Fruit fly (Drosophila melanogaster) whole organism, embryonic: ENCODE results near the gene CG10300.

Source experiments
- B-H2 ChIP-seq: fragments of 200-800 bp; sonication (Bioruptor generic); optimal IDR thresholded peaks from 2 replicates; lab custom pipeline; 2018; ENCODE audit warnings: missing biosample characterization, mild to moderate bottlenecking, missing genetic modification characterization
- CG10565 ChIP-seq: fragments of 200-800 bp; sonication (Bioruptor generic); optimal IDR thresholded peaks from 3 replicates; lab custom pipeline; 2016; ENCODE audit warnings: missing biosample characterization, mild to moderate bottlenecking, missing genetic modification characterization
- CG1233 ChIP-seq: fragments of 200-800 bp; sonication (Bioruptor generic); optimal IDR thresholded peaks from 4 replicates; lab custom pipeline; 2018; ENCODE audit warnings: missing biosample characterization, mild to moderate bottlenecking, missing genetic modification characterization
- CG12942 ChIP-seq: fragments of 200-800 bp; sonication (Bioruptor generic); optimal IDR thresholded peaks from 3 replicates; lab custom pipeline; 2016; ENCODE audit warnings: missing biosample characterization, missing genetic modification characterization
- CG14667 ChIP-seq: fragments of 200-800 bp; sonication (Bioruptor generic); IDR thresholded peaks from 2 replicates; pipeline ENCODE4 v1.3.6; 2022; ENCODE audit warnings: missing biosample characterization, missing genetic modification characterization
- CG1602 ChIP-seq: fragments of 200-800 bp; sonication (Bioruptor generic); optimal IDR thresholded peaks from 3 replicates; lab custom pipeline; 2016; ENCODE audit warnings: missing biosample characterization, missing genetic modification characterization
- CG17361 ChIP-seq: fragments of 200-800 bp; sonication (Bioruptor generic); IDR thresholded peaks from 3 replicates; pipeline ENCODE4 v1.3.6; 2022; ENCODE audit warnings: missing biosample characterization, missing genetic modification characterization
- CG17829 ChIP-seq: fragments of 200-800 bp; optimal IDR thresholded peaks from 2 replicates; lab custom pipeline; 2019; ENCODE audit warnings: missing biosample characterization, mild to moderate bottlenecking, missing genetic modification characterization, moderate library complexity
- CG2116 ChIP-seq: fragments of 200-800 bp; sonication (Bioruptor generic); optimal IDR thresholded peaks from 3 replicates; lab custom pipeline; 2018; ENCODE audit warnings: missing biosample characterization, mild to moderate bottlenecking, missing genetic modification characterization
- CG2712 ChIP-seq: fragments of 200-800 bp; optimal IDR thresholded peaks from 3 replicates; lab custom pipeline; 2019; ENCODE audit warnings: missing biosample characterization, mild to moderate bottlenecking, missing genetic modification characterization, moderate library complexity
- CG31441 ChIP-seq: fragments of 200-800 bp; sonication (Bioruptor generic); IDR thresholded peaks from 2 replicates; pipeline ENCODE4 v1.3.6; 2022; ENCODE audit warnings: missing biosample characterization, missing genetic modification characterization
- CG3163 ChIP-seq: fragments of 200-800 bp; sonication (Bioruptor generic); optimal IDR thresholded peaks from 3 replicates; lab custom pipeline; 2016; ENCODE audit warnings: missing biosample characterization, missing genetic modification characterization
- CG3847 ChIP-seq: fragments of 200-800 bp; sonication (Bioruptor generic); IDR thresholded peaks from 2 replicates; pipeline ENCODE4 v1.3.6; 2022; ENCODE audit warnings: missing biosample characterization, missing genetic modification characterization
- CG4424 ChIP-seq: fragments of 200-800 bp; sonication (Bioruptor generic); optimal IDR thresholded peaks from 3 replicates; lab custom pipeline; 2016; ENCODE audit warnings: missing biosample characterization, missing genetic modification characterization
- CG6254 ChIP-seq: fragments of 200-800 bp; sonication (Bioruptor generic); optimal IDR thresholded peaks from 3 replicates; lab custom pipeline; 2017; ENCODE audit warnings: mild to moderate bottlenecking, missing biosample characterization, missing genetic modification reagents, missing genetic modification characterization
- CG6654 ChIP-seq: fragments of 200-800 bp; sonication (Bioruptor generic); optimal IDR thresholded peaks from 2 replicates; lab custom pipeline; 2017; ENCODE audit warnings: missing biosample characterization, mild to moderate bottlenecking, missing genetic modification characterization
- CG7556 ChIP-seq: fragments of 200-800 bp; sonication (Bioruptor generic); optimal IDR thresholded peaks from 2 replicates; lab custom pipeline; 2017; ENCODE audit warnings: missing biosample characterization, mild to moderate bottlenecking, missing genetic modification characterization
- CG7839 ChIP-seq: fragments of 200-800 bp; sonication (Bioruptor generic); optimal IDR thresholded peaks from 3 replicates; lab custom pipeline; 2018; ENCODE audit warnings: missing biosample characterization, mild to moderate bottlenecking, missing genetic modification characterization, moderate library complexity
- CG8478 ChIP-seq: fragments of >200 bp; optimal IDR thresholded peaks from 2 replicates; lab custom pipeline; 2018
- CG9797 ChIP-seq: fragments of 200-800 bp; sonication (Bioruptor generic); optimal IDR thresholded peaks from 3 replicates; lab custom pipeline; 2018; ENCODE audit warnings: missing biosample characterization, mild to moderate bottlenecking, missing genetic modification characterization
- Dref ChIP-seq: fragments of 200-800 bp; sonication (Bioruptor generic); IDR thresholded peaks from 2 replicates; pipeline ENCODE4 v1.3.6; 2022; ENCODE audit warnings: missing biosample characterization, missing genetic modification characterization
- Drgx ChIP-seq: fragments of 200-800 bp; sonication (Bioruptor generic); IDR thresholded peaks from 2 replicates; pipeline ENCODE4 v1.3.6; 2022; ENCODE audit warnings: missing biosample characterization, missing genetic modification characterization
- ERR ChIP-seq: fragments of 200-800 bp; sonication (Bioruptor generic); optimal IDR thresholded peaks from 2 replicates; lab custom pipeline; 2016; ENCODE audit warnings: missing biosample characterization, missing genetic modification characterization
- NFAT ChIP-seq: fragments of 200-800 bp; sonication (Bioruptor generic); IDR thresholded peaks from 2 replicates; pipeline ENCODE4 v1.3.6; 2022; ENCODE audit warnings: missing biosample characterization, missing genetic modification characterization
- Oli ChIP-seq: fragments of 200-800 bp; sonication (Bioruptor generic); optimal IDR thresholded peaks from 2 replicates; lab custom pipeline; 2018; ENCODE audit warnings: missing biosample characterization, mild to moderate bottlenecking, missing genetic modification characterization, moderate library complexity
- Sox102F ChIP-seq: fragments of 200-800 bp; sonication (Bioruptor generic); optimal IDR thresholded peaks from 2 replicates; lab custom pipeline; 2018; ENCODE audit warnings: missing biosample characterization, mild to moderate bottlenecking, missing genetic modification characterization, moderate library complexity
- Taf1 ChIP-seq: fragments of 200-800 bp; sonication (Bioruptor generic); IDR thresholded peaks from 2 replicates; pipeline ENCODE4 v1.3.6; 2022; ENCODE audit warnings: missing biosample characterization, missing genetic modification characterization
- Trl ChIP-seq, 3 experiments: fragments of >200 bp in 2 of 3; fragments of 200-800 bp in 1 of 3; sonication (Bioruptor generic) in 1 of 3; optimal IDR thresholded peaks; 2 replicates in 1 of 3; 3 replicates in 2 of 3; lab custom pipeline; 2016 to 2017; ENCODE audit warnings: missing biosample characterization in 1 of 3, missing genetic modification characterization in 1 of 3
- ac ChIP-seq: fragments of 200-800 bp; sonication (Bioruptor generic); optimal IDR thresholded peaks from 3 replicates; lab custom pipeline; 2017; ENCODE audit warnings: missing biosample characterization, mild to moderate bottlenecking, missing genetic modification characterization
- cato ChIP-seq: fragments of 200-800 bp; sonication (Bioruptor generic); optimal IDR thresholded peaks from 2 replicates; lab custom pipeline; 2016; ENCODE audit warnings: missing biosample characterization, missing genetic modification characterization, borderline replicate concordance
- cwo ChIP-seq: fragments of 200-800 bp; sonication (Bioruptor generic); optimal IDR thresholded peaks from 3 replicates; lab custom pipeline; 2017; ENCODE audit warnings: missing biosample characterization, missing genetic modification characterization, mild to moderate bottlenecking, moderate library complexity, missing genetic modification reagents
- eve ChIP-seq, 2 experiments: fragments of >200 bp; optimal IDR thresholded peaks; 2 replicates each; lab custom pipeline; 2017; ENCODE audit warnings: missing biosample characterization in 2 of 2, missing genetic modification characterization in 2 of 2
- fru ChIP-seq: fragments of >200 bp; optimal IDR thresholded peaks from 2 replicates; lab custom pipeline; 2017
- fu2 ChIP-seq: fragments of 200-800 bp; sonication (Bioruptor generic); optimal IDR thresholded peaks from 2 replicates; lab custom pipeline; 2016; ENCODE audit warnings: missing biosample characterization, missing genetic modification characterization
- gcm2 ChIP-seq: fragments of 200-800 bp; sonication (Bioruptor generic); optimal IDR thresholded peaks from 2 replicates; lab custom pipeline; 2016; ENCODE audit warnings: missing biosample characterization, missing genetic modification characterization
- gt ChIP-seq: fragments of 200-800 bp; sonication (Bioruptor generic); IDR thresholded peaks from 2 replicates; pipeline ENCODE4 v1.3.6; 2022; ENCODE audit warnings: missing biosample characterization, missing genetic modification characterization
- jigr1 ChIP-seq: fragments of 200-800 bp; sonication (Bioruptor generic); IDR thresholded peaks from 3 replicates; pipeline ENCODE4 v1.3.6; 2022; ENCODE audit warnings: missing biosample characterization, missing genetic modification characterization
- kay ChIP-seq: fragments of 200-800 bp; sonication (Bioruptor generic); optimal IDR thresholded peaks from 2 replicates; lab custom pipeline; 2016; ENCODE audit warnings: missing biosample characterization, missing genetic modification characterization
- ken ChIP-seq: fragments of 200-800 bp; sonication (Bioruptor generic); IDR thresholded peaks from 3 replicates; pipeline ENCODE4 v1.3.6; 2022; ENCODE audit warnings: missing biosample characterization, missing genetic modification characterization
- lab ChIP-seq: fragments of 200-800 bp; sonication (Bioruptor generic); optimal IDR thresholded peaks from 3 replicates; lab custom pipeline; 2017; ENCODE audit warnings: missing biosample characterization, missing genetic modification characterization, mild to moderate bottlenecking, moderate library complexity, missing genetic modification reagents
- lbe ChIP-seq: fragments of 200-800 bp; sonication (Bioruptor generic); optimal IDR thresholded peaks from 2 replicates; lab custom pipeline; 2016; ENCODE audit warnings: missing biosample characterization, mild to moderate bottlenecking, missing genetic modification characterization
- org-1 ChIP-seq: fragments of 200-800 bp; sonication (Bioruptor generic); optimal IDR thresholded peaks from 2 replicates; lab custom pipeline; 2017; ENCODE audit warnings: missing biosample characterization, missing genetic modification characterization
- phol ChIP-seq: fragments of 200-800 bp; sonication (Bioruptor generic); optimal IDR thresholded peaks from 3 replicates; lab custom pipeline; 2018; ENCODE audit warnings: missing biosample characterization, mild to moderate bottlenecking, missing genetic modification characterization, moderate library complexity
- pnt ChIP-seq: fragments of 200-800 bp; sonication (Bioruptor generic); optimal IDR thresholded peaks from 3 replicates; lab custom pipeline; 2016; ENCODE audit warnings: missing biosample characterization, missing genetic modification characterization
- row ChIP-seq: fragments of 200-800 bp; sonication (Bioruptor generic); IDR thresholded peaks from 3 replicates; pipeline ENCODE4 v1.3.6; 2022; ENCODE audit warnings: missing biosample characterization, missing genetic modification characterization
- sens-2 ChIP-seq: fragments of 200-800 bp; sonication (Bioruptor generic); IDR thresholded peaks from 2 replicates; pipeline ENCODE4 v1.3.6; 2022; ENCODE audit warnings: missing biosample characterization, missing genetic modification characterization
- tgo ChIP-seq: fragments of 200-800 bp; sonication (Bioruptor generic); IDR thresholded peaks from 3 replicates; pipeline ENCODE4 v1.3.6; 2022; ENCODE audit warnings: missing biosample characterization, missing genetic modification characterization
- tx ChIP-seq: fragments of 200-800 bp; sonication (Bioruptor generic); optimal IDR thresholded peaks from 2 replicates; lab custom pipeline; 2016; ENCODE audit warnings: missing biosample characterization, missing genetic modification characterization
- wor ChIP-seq: fragments of 200-800 bp; sonication (Bioruptor generic); IDR thresholded peaks from 2 replicates; pipeline ENCODE4 v1.3.6; 2022; ENCODE audit warnings: missing biosample characterization, missing genetic modification characterization
- zfh1 ChIP-seq: fragments of 200-800 bp; sonication (Bioruptor generic); IDR thresholded peaks from 3 replicates; pipeline ENCODE4 v1.3.6; 2022; ENCODE audit warnings: missing biosample characterization, missing genetic modification characterization

CG10300 gene

dm6 chr3R:23709508-23710208 lies 1.7 kb upstream of the CG10300 start, which contains the start of gene CG10301:
TSS of gene CG10301 (plus strand) at chr3R:23710158.
- TF ChIP-seq CG6654: no peak
- TF ChIP-seq CG2712 (tag; lab: Kevin White, UChicago): peak; percentile 77
- peak; percentile 65 for TF ChIP-seq CG31441
- TF ChIP-seq CG7839 (tag; lab: Kevin White, UChicago): peak; percentile 60
- no peak for TF ChIP-seq CG9797 (GFP tag; lab: Kevin White, UChicago)
- TF ChIP-seq CG17829 (tag; lab: Kevin White, UChicago): peak; percentile 74
- TF ChIP-seq ac (GFP tag; lab: Kevin White, UChicago): peak; percentile 61
- peak; percentile 56 for TF ChIP-seq CG1233 (GFP tag; lab: Kevin White, UChicago)
- no peak for TF ChIP-seq lbe (GFP tag; lab: Kevin White, UChicago)
- peak; percentile 63 to 67 for TF ChIP-seq eve (GFP tag; optimal IDR thresholded peaks at IDR 0.05; lab: Kevin White, UChicago)
- no peak for TF ChIP-seq cwo
- no peak for TF ChIP-seq Taf1 (GFP tag; lab: Robert Waterston, UW)
- TF ChIP-seq Dref (GFP tag; lab: Robert Waterston, UW): no peak
- peak; percentile 59 for TF ChIP-seq CG4424 (GFP tag; lab: Kevin White, UChicago)
- TF ChIP-seq gt (GFP tag; lab: Robert Waterston, UW): 0 out of 2 replicates have a peak, but pooled peaks have one; percentile 31
- TF ChIP-seq CG17361: peak; percentile 63
- TF ChIP-seq pnt (GFP tag; lab: Kevin White, UChicago): peak; percentile 38
- no peak for TF ChIP-seq gcm2 (GFP tag; lab: Kevin White, UChicago)
- peak; percentile 50; the same call in 1 of the 3 replicates for TF ChIP-seq ken (GFP tag; lab: Robert Waterston, UW)
- TF ChIP-seq B-H2 (GFP tag; lab: Kevin White, UChicago): no peak
- TF ChIP-seq NFAT (GFP tag; lab: Robert Waterston, UW): no peak
- TF ChIP-seq CG1602 (GFP tag; lab: Kevin White, UChicago): peak; percentile 66
- TF ChIP-seq fu2 (GFP tag; lab: Kevin White, UChicago): no peak
- peak; percentile 56 for TF ChIP-seq CG14667 (GFP tag; lab: Robert Waterston, UW)
- TF ChIP-seq row: peak; percentile 71
- TF ChIP-seq phol (tag; lab: Kevin White, UChicago): peak; percentile 81
- peak; percentile 26; the same call in 1 of the 3 replicates for TF ChIP-seq tgo
- no peak for TF ChIP-seq Drgx
- peak; percentile 35 for TF ChIP-seq org-1
- TF ChIP-seq sens-2: peak; percentile 71
- no peak for TF ChIP-seq ERR (GFP tag; lab: Kevin White, UChicago)
- TF ChIP-seq CG2116: peak; percentile 20
- peak; percentile 38 for TF ChIP-seq CG7556
- TF ChIP-seq tx: no peak
- no peak for TF ChIP-seq Trl (optimal IDR thresholded peaks at IDR 0.05; lab: Kevin White, UChicago)
- peak; percentile 12 for TF ChIP-seq Trl (GFP tag; optimal IDR thresholded peaks at IDR 0.05; lab: Kevin White, UChicago)
- TF ChIP-seq Sox102F: peak; percentile 70
- TF ChIP-seq wor (GFP tag; lab: Robert Waterston, UW): no peak
- TF ChIP-seq kay (GFP tag; lab: Kevin White, UChicago): no peak
- no peak for TF ChIP-seq jigr1 (GFP tag; lab: Robert Waterston, UW)
- TF ChIP-seq fru (lab: Kevin White, UChicago): no peak
- TF ChIP-seq CG8478 (lab: Kevin White, UChicago): no peak
- TF ChIP-seq CG12942 (GFP tag; lab: Kevin White, UChicago): peak; percentile 39
- peak; percentile 65 for TF ChIP-seq Oli
- TF ChIP-seq CG6254 (GFP tag; lab: Kevin White, UChicago): peak; percentile 67
- no peak for TF ChIP-seq CG3847 (GFP tag; lab: Robert Waterston, UW)
- peak; percentile 40 for TF ChIP-seq cato (GFP tag; lab: Kevin White, UChicago)
- TF ChIP-seq lab (GFP tag; lab: Kevin White, UChicago): peak; percentile 43
- TF ChIP-seq CG3163 (GFP tag; lab: Kevin White, UChicago): no peak
- no peak for TF ChIP-seq CG10565 (GFP tag; lab: Kevin White, UChicago)
- peak; percentile 88 for TF ChIP-seq zfh1 (GFP tag; lab: Robert Waterston, UW)
